Fruit fly (Drosophila melanogaster) whole organism, embryonic: ENCODE results near the gene CG11596.

ENCODE experiments used
- CG10543 ChIP-seq: fragments of 200-800 bp; sonication (Bioruptor generic); optimal IDR thresholded peaks from 3 replicates; lab custom pipeline; 2017; ENCODE audit warnings: missing biosample characterization, mild to moderate bottlenecking, missing genetic modification characterization, moderate library complexity
- CG11093 ChIP-seq: fragments of 200-800 bp; sonication (Bioruptor generic); IDR thresholded peaks from 3 replicates; pipeline ENCODE4 v1.3.6; 2022; ENCODE audit warnings: missing biosample characterization, missing genetic modification characterization
- CG1233 ChIP-seq: fragments of 200-800 bp; sonication (Bioruptor generic); optimal IDR thresholded peaks from 4 replicates; lab custom pipeline; 2018; ENCODE audit warnings: missing biosample characterization, mild to moderate bottlenecking, missing genetic modification characterization
- CG13287 ChIP-seq: fragments of 200-800 bp; sonication (Bioruptor generic); IDR thresholded peaks from 2 replicates; pipeline ENCODE4 v1.3.6; 2022; ENCODE audit warnings: missing biosample characterization, missing genetic modification characterization; ENCODE audit not compliant: partially characterized antibody
- CG14014 ChIP-seq: fragments of 200-800 bp; sonication (Bioruptor generic); IDR thresholded peaks from 2 replicates; pipeline ENCODE4 v1.3.6; 2022; ENCODE audit warnings: missing biosample characterization, missing genetic modification characterization
- CG1647 ChIP-seq: fragments of 200-800 bp; sonication (Bioruptor generic); optimal IDR thresholded peaks from 3 replicates; lab custom pipeline; 2016; ENCODE audit warnings: missing biosample characterization, missing genetic modification characterization
- CG17912 ChIP-seq: fragments of 200-800 bp; sonication (Bioruptor generic); optimal IDR thresholded peaks from 2 replicates; lab custom pipeline; 2018; ENCODE audit warnings: missing biosample characterization, mild to moderate bottlenecking, missing genetic modification characterization
- CG1832 ChIP-seq: fragments of 200-800 bp; sonication (Bioruptor generic); optimal IDR thresholded peaks from 2 replicates; lab custom pipeline; 2017; ENCODE audit warnings: missing biosample characterization, mild to moderate bottlenecking, missing genetic modification characterization, inconsistent platforms
- CG33557 ChIP-seq: fragments of 200-800 bp; sonication (Bioruptor generic); optimal IDR thresholded peaks from 2 replicates; lab custom pipeline; 2019; ENCODE audit warnings: missing biosample characterization, mild to moderate bottlenecking, missing genetic modification characterization, moderate library complexity
- CG3847 ChIP-seq: fragments of 200-800 bp; sonication (Bioruptor generic); IDR thresholded peaks from 2 replicates; pipeline ENCODE4 v1.3.6; 2022; ENCODE audit warnings: missing biosample characterization, missing genetic modification characterization
- CG5180 ChIP-seq: fragments of 200-800 bp; sonication (Bioruptor generic); optimal IDR thresholded peaks from 3 replicates; lab custom pipeline; 2017; ENCODE audit warnings: missing biosample characterization, missing genetic modification characterization, mild to moderate bottlenecking, moderate library complexity, missing genetic modification reagents
- CG6175 ChIP-seq: fragments of 200-800 bp; sonication (Bioruptor generic); IDR thresholded peaks from 3 replicates; pipeline ENCODE4 v1.3.6; 2022; ENCODE audit warnings: missing biosample characterization, missing genetic modification characterization
- CG6683 ChIP-seq: fragments of 200-800 bp; sonication (Bioruptor generic); optimal IDR thresholded peaks from 2 replicates; lab custom pipeline; 2017; ENCODE audit warnings: missing biosample characterization, mild to moderate bottlenecking, missing genetic modification characterization, missing genetic modification reagents
- CG7839 ChIP-seq: fragments of 200-800 bp; sonication (Bioruptor generic); optimal IDR thresholded peaks from 3 replicates; lab custom pipeline; 2018; ENCODE audit warnings: missing biosample characterization, mild to moderate bottlenecking, missing genetic modification characterization, moderate library complexity
- CG7987 ChIP-seq: fragments of 200-800 bp; sonication (Bioruptor generic); optimal IDR thresholded peaks from 2 replicates; lab custom pipeline; 2018; ENCODE audit warnings: missing biosample characterization, mild to moderate bottlenecking, missing genetic modification characterization, moderate library complexity
- CG8765 ChIP-seq: fragments of 200-800 bp; sonication (Bioruptor generic); IDR thresholded peaks from 2 replicates; pipeline ENCODE4 v1.3.6; 2022; ENCODE audit warnings: missing biosample characterization, missing genetic modification characterization
- CG8924 ChIP-seq: fragments of 200-800 bp; optimal IDR thresholded peaks from 3 replicates; lab custom pipeline; 2019; ENCODE audit warnings: missing biosample characterization, mild to moderate bottlenecking, missing genetic modification characterization, moderate library complexity
- CG9817 ChIP-seq: fragments of 200-800 bp; sonication (Bioruptor generic); optimal IDR thresholded peaks from 2 replicates; lab custom pipeline; 2018; ENCODE audit warnings: missing biosample characterization, mild to moderate bottlenecking, missing genetic modification characterization, moderate library complexity
- Chrac-16 ChIP-seq: fragments of 200-800 bp; sonication (Bioruptor generic); optimal IDR thresholded peaks from 3 replicates; lab custom pipeline; 2016; ENCODE audit warnings: missing biosample characterization, missing genetic modification characterization
- D ChIP-seq, 2 experiments: fragments of 200-800 bp in 1 of 2; fragments of >200 bp in 1 of 2; sonication (Bioruptor generic) in 1 of 2; optimal IDR thresholded peaks; 2 replicates in 1 of 2; 3 replicates in 1 of 2; lab custom pipeline; 2017; ENCODE audit warnings: mild to moderate bottlenecking in 1 of 2, missing biosample characterization in 1 of 2, missing genetic modification characterization in 1 of 2, missing genetic modification reagents in 1 of 2
- Dp ChIP-seq: fragments of 200-800 bp; sonication (Bioruptor generic); optimal IDR thresholded peaks from 2 replicates; lab custom pipeline; 2018; ENCODE audit warnings: missing biosample characterization, mild to moderate bottlenecking, missing genetic modification characterization, moderate library complexity
- Eip74EF ChIP-seq, 2 experiments: fragments of 200-800 bp in 1 of 2; fragments of >200 bp in 1 of 2; sonication (Bioruptor generic) in 1 of 2; optimal IDR thresholded peaks; 2 replicates each; lab custom pipeline; 2017 to 2019; ENCODE audit warnings: missing biosample characterization in 2 of 2, missing genetic modification characterization in 2 of 2, mild to moderate bottlenecking in 1 of 2, moderate library complexity in 1 of 2
- Gug ChIP-seq: fragments of 200-800 bp; sonication (Bioruptor generic); IDR thresholded peaks from 4 replicates; pipeline ENCODE4 v1.3.6; 2022; ENCODE audit warnings: missing biosample characterization, missing genetic modification characterization
- HHEX ChIP-seq: fragments of 200-800 bp; sonication (Bioruptor generic); optimal IDR thresholded peaks from 3 replicates; lab custom pipeline; 2017; ENCODE audit warnings: missing biosample characterization, mild to moderate bottlenecking, missing genetic modification characterization, missing genetic modification reagents
- Hey ChIP-seq: fragments of 200-800 bp; sonication (Bioruptor generic); optimal IDR thresholded peaks from 3 replicates; lab custom pipeline; 2018; ENCODE audit warnings: missing biosample characterization, mild to moderate bottlenecking, missing genetic modification characterization
- Hr51 ChIP-seq, 2 experiments: fragments of 200-800 bp; sonication (Bioruptor generic); optimal IDR thresholded peaks; 2 replicates in 1 of 2; 3 replicates in 1 of 2; lab custom pipeline; 2016 to 2018; ENCODE audit warnings: missing biosample characterization in 2 of 2, missing genetic modification characterization in 2 of 2, mild to moderate bottlenecking in 1 of 2, moderate library complexity in 1 of 2
- Lim3 ChIP-seq: fragments of 200-800 bp; sonication (Bioruptor generic); IDR thresholded peaks from 2 replicates; pipeline ENCODE4 v1.3.6; 2022; ENCODE audit warnings: missing biosample characterization, missing genetic modification characterization
- Nf-YA ChIP-seq: fragments of 200-800 bp; sonication (Bioruptor generic); IDR thresholded peaks from 2 replicates; pipeline ENCODE4 v1.3.6; 2022; ENCODE audit warnings: missing biosample characterization, missing genetic modification characterization
- Sin3A ChIP-seq: fragments of >200 bp; optimal IDR thresholded peaks from 2 replicates; lab custom pipeline; 2018
- al ChIP-seq: fragments of 200-800 bp; sonication (Bioruptor generic); IDR thresholded peaks from 2 replicates; pipeline ENCODE4 v1.3.6; 2022; ENCODE audit warnings: missing biosample characterization, missing genetic modification characterization
- bsh ChIP-seq, 2 experiments: fragments of 200-800 bp; sonication (Bioruptor generic); optimal IDR thresholded peaks; 2 replicates each; lab custom pipeline; 2017 to 2018; ENCODE audit warnings: mild to moderate bottlenecking in 2 of 2, missing biosample characterization in 2 of 2, missing genetic modification characterization in 2 of 2, moderate library complexity in 1 of 2
- cas ChIP-seq: fragments of 200-800 bp; sonication (Bioruptor generic); IDR thresholded peaks from 2 replicates; pipeline ENCODE4 v1.3.6; 2022; ENCODE audit warnings: missing biosample characterization, missing genetic modification characterization
- chinmo ChIP-seq: fragments of 200-800 bp; sonication (Bioruptor generic); IDR thresholded peaks from 4 replicates; pipeline ENCODE4 v1.3.6; 2022; ENCODE audit warnings: missing biosample characterization, missing genetic modification characterization; ENCODE audit not compliant: partially characterized antibody
- crc ChIP-seq: fragments of 200-800 bp; sonication (Bioruptor generic); optimal IDR thresholded peaks from 2 replicates; lab custom pipeline; 2016; ENCODE audit warnings: missing biosample characterization, missing genetic modification characterization
- danr ChIP-seq: fragments of 200-800 bp; sonication (Bioruptor generic); IDR thresholded peaks from 2 replicates; pipeline ENCODE4 v1.3.6; 2022; ENCODE audit warnings: missing biosample characterization, missing genetic modification characterization
- fu2 ChIP-seq: fragments of 200-800 bp; sonication (Bioruptor generic); optimal IDR thresholded peaks from 2 replicates; lab custom pipeline; 2016; ENCODE audit warnings: missing biosample characterization, missing genetic modification characterization
- gcm2 ChIP-seq: fragments of 200-800 bp; sonication (Bioruptor generic); optimal IDR thresholded peaks from 2 replicates; lab custom pipeline; 2016; ENCODE audit warnings: missing biosample characterization, missing genetic modification characterization
- gt ChIP-seq: fragments of 200-800 bp; sonication (Bioruptor generic); IDR thresholded peaks from 2 replicates; pipeline ENCODE4 v1.3.6; 2022; ENCODE audit warnings: missing biosample characterization, missing genetic modification characterization
- kay ChIP-seq: fragments of 200-800 bp; sonication (Bioruptor generic); optimal IDR thresholded peaks from 2 replicates; lab custom pipeline; 2016; ENCODE audit warnings: missing biosample characterization, missing genetic modification characterization
- mam ChIP-seq: fragments of 200-800 bp; sonication (Bioruptor generic); optimal IDR thresholded peaks from 3 replicates; lab custom pipeline; 2016; ENCODE audit warnings: missing biosample characterization, missing genetic modification characterization
- nau ChIP-seq: fragments of 200-800 bp; sonication (Bioruptor generic); optimal IDR thresholded peaks from 3 replicates; lab custom pipeline; 2017; ENCODE audit warnings: missing biosample characterization, mild to moderate bottlenecking, missing genetic modification characterization, missing genetic modification reagents
- ranshi ChIP-seq: fragments of 200-800 bp; sonication (Bioruptor generic); IDR thresholded peaks from 2 replicates; pipeline ENCODE4 v1.3.6; 2022; ENCODE audit warnings: missing biosample characterization, missing genetic modification characterization
- sd ChIP-seq: fragments of 200-800 bp; sonication (Bioruptor generic); optimal IDR thresholded peaks from 3 replicates; lab custom pipeline; 2018; ENCODE audit warnings: missing biosample characterization, mild to moderate bottlenecking, missing genetic modification characterization, moderate library complexity
- sim ChIP-seq: fragments of 200-800 bp; sonication (Bioruptor generic); IDR thresholded peaks from 2 replicates; pipeline ENCODE4 v1.3.6; 2022; ENCODE audit warnings: missing biosample characterization, missing genetic modification characterization
- sob ChIP-seq: fragments of 200-800 bp; sonication (Bioruptor generic); IDR thresholded peaks from 2 replicates; pipeline ENCODE4 v1.3.6; 2022; ENCODE audit warnings: missing biosample characterization, missing genetic modification characterization
- sqz ChIP-seq: fragments of 200-800 bp; sonication (Bioruptor generic); optimal IDR thresholded peaks from 3 replicates; lab custom pipeline; 2018; ENCODE audit warnings: missing biosample characterization, mild to moderate bottlenecking, missing genetic modification characterization
- ssp ChIP-seq: fragments of 200-800 bp; sonication (Bioruptor generic); IDR thresholded peaks from 2 replicates; pipeline ENCODE4 v1.3.6; 2022; ENCODE audit warnings: missing biosample characterization, missing genetic modification characterization
- tll ChIP-seq, 2 experiments: fragments of 200-800 bp in 1 of 2; fragments of >200 bp in 1 of 2; sonication (Bioruptor generic) in 1 of 2; optimal IDR thresholded peaks; 2 replicates each; lab custom pipeline; 2017 to 2019; ENCODE audit warnings: missing biosample characterization in 2 of 2, missing genetic modification characterization in 2 of 2, mild to moderate bottlenecking in 1 of 2, moderate library complexity in 1 of 2
- trem ChIP-seq: fragments of 200-800 bp; optimal IDR thresholded peaks from 3 replicates; lab custom pipeline; 2019; ENCODE audit warnings: missing biosample characterization, mild to moderate bottlenecking, missing genetic modification characterization, moderate library complexity

Gene CG11596

dm6 chrX:1948508-1949065, 21.1 kb downstream of the CG11596 start (continued):
- no peak for TF ChIP-seq Lim3
- peak; percentile 53; the same call in 1 of the 2 replicates for TF ChIP-seq CG14014 (GFP tag; lab: Robert Waterston, UW)
- peak; percentile 64 for TF ChIP-seq CG9817 (tag; lab: Kevin White, UChicago)
- TF ChIP-seq sd (tag; lab: Kevin White, UChicago), result no peak
- TF ChIP-seq Gug (GFP tag; lab: Robert Waterston, UW), result peak; percentile 38; the same call in 1 of the 4 replicates
- TF ChIP-seq CG8765 (GFP tag; lab: Robert Waterston, UW), result peak; percentile 23; the same call in 1 of the 2 replicates
- TF ChIP-seq mam, result peak; percentile 59
- TF ChIP-seq chinmo (GFP tag; lab: Robert Waterston, UW), result no peak
- peak; percentile 41 for TF ChIP-seq Chrac-16 (GFP tag; lab: Kevin White, UChicago)
- TF ChIP-seq bsh (GFP tag; optimal IDR thresholded peaks at IDR 0.05; lab: Kevin White, UChicago), result peak; percentile 50 to 92
- TF ChIP-seq ssp, result no peak
- TF ChIP-seq CG11093 (GFP tag; lab: Robert Waterston, UW), result no peak
- peak; percentile 51; the same call in 1 of the 2 replicates for TF ChIP-seq sob (GFP tag; lab: Robert Waterston, UW)
- TF ChIP-seq CG10543 (GFP tag; lab: Kevin White, UChicago), result peak; percentile 32
- TF ChIP-seq Sin3A (lab: Kevin White, UChicago), result no peak
- peak; percentile 36 for TF ChIP-seq CG1233 (GFP tag; lab: Kevin White, UChicago)
- TF ChIP-seq Dp (GFP tag; lab: Kevin White, UChicago), result no peak
- no peak for TF ChIP-seq CG8924 (tag; lab: Kevin White, UChicago)
- TF ChIP-seq kay (GFP tag; lab: Kevin White, UChicago), result no peak
- TF ChIP-seq gt (GFP tag; lab: Robert Waterston, UW), result no peak
- no peak for TF ChIP-seq Eip74EF (GFP tag; optimal IDR thresholded peaks at IDR 0.05; lab: Kevin White, UChicago)
- TF ChIP-seq CG13287 (GFP tag; lab: Robert Waterston, UW), result no peak
- no peak for TF ChIP-seq Nf-YA (GFP tag; lab: Robert Waterston, UW)
- TF ChIP-seq gcm2 (GFP tag; lab: Kevin White, UChicago), result no peak
- TF ChIP-seq CG7839 (tag; lab: Kevin White, UChicago), result peak; percentile 50
- no peak for TF ChIP-seq tll (GFP tag; optimal IDR thresholded peaks at IDR 0.05; lab: Kevin White, UChicago)
- TF ChIP-seq cas (GFP tag; lab: Robert Waterston, UW), result no peak
- no peak for TF ChIP-seq nau (GFP tag; lab: Kevin White, UChicago)
- TF ChIP-seq al (GFP tag; lab: Robert Waterston, UW), result peak; percentile 80
- peak; percentile 66; the same call in 1 of the 2 replicates for TF ChIP-seq ranshi (GFP tag; lab: Robert Waterston, UW)
- no peak for TF ChIP-seq Hey (tag; lab: Kevin White, UChicago)
- no peak for TF ChIP-seq danr (GFP tag; lab: Robert Waterston, UW)
- no peak for TF ChIP-seq D (optimal IDR thresholded peaks at IDR 0.05; lab: Kevin White, UChicago)
- TF ChIP-seq D (GFP tag; optimal IDR thresholded peaks at IDR 0.05; lab: Kevin White, UChicago), result no peak
- no peak for TF ChIP-seq CG1647 (GFP tag; lab: Kevin White, UChicago)
- no peak for TF ChIP-seq CG7987
- TF ChIP-seq sim (GFP tag; lab: Robert Waterston, UW), result no peak
- TF ChIP-seq fu2 (GFP tag; lab: Kevin White, UChicago), result no peak
- TF ChIP-seq CG1832 (GFP tag; lab: Kevin White, UChicago), result peak; percentile 47
- TF ChIP-seq CG33557 (GFP tag; lab: Kevin White, UChicago), result no peak
- TF ChIP-seq CG6683 (GFP tag; lab: Kevin White, UChicago), result peak; percentile 16
- peak; percentile 50 for TF ChIP-seq CG3847 (GFP tag; lab: Robert Waterston, UW)
- TF ChIP-seq HHEX (GFP tag; lab: Kevin White, UChicago), result peak; percentile 49
- peak; percentile 10 to 52 for TF ChIP-seq Hr51 (GFP tag; optimal IDR thresholded peaks at IDR 0.05; lab: Kevin White, UChicago)
- TF ChIP-seq trem (tag; lab: Kevin White, UChicago), result no peak
- TF ChIP-seq CG17912 (GFP tag; lab: Kevin White, UChicago), result no peak
- no peak for TF ChIP-seq CG5180 (GFP tag; lab: Kevin White, UChicago)
- TF ChIP-seq sqz (GFP tag; lab: Kevin White, UChicago), result no peak
- no peak for TF ChIP-seq crc (GFP tag; lab: Kevin White, UChicago)
- TF ChIP-seq CG6175 (GFP tag; lab: Robert Waterston, UW), result no peak
